Worm (Caenorhabditis elegans) whole organism, late embryonic: ENCODE measurements around the gene lpr-2.

ENCODE experiments used
- C08G9.2 ChIP-seq: sonication (generic microtip); optimal IDR thresholded peaks from 2 replicates; lab custom pipeline; 2016; ENCODE audit warnings: mild to moderate bottlenecking, missing genetic modification characterization, moderate library complexity, missing compliant biosample characterization
- F13H6.1 ChIP-seq: sonication (generic microtip); optimal IDR thresholded peaks from 2 replicates; lab custom pipeline; 2016; ENCODE audit warnings: missing genetic modification characterization, missing compliant biosample characterization
- K02D7.2 ChIP-seq: sonication (generic microtip); optimal IDR thresholded peaks from 2 replicates; lab custom pipeline; 2017; ENCODE audit warnings: mild to moderate bottlenecking, missing genetic modification characterization, missing compliant biosample characterization
- K09A11.1 ChIP-seq: sonication (generic microtip); optimal IDR thresholded peaks from 2 replicates; lab custom pipeline; 2017; ENCODE audit warnings: antibody characterized with exemption, mild to moderate bottlenecking, missing genetic modification characterization, missing compliant biosample characterization; ENCODE audit not compliant: insufficient read depth
- ama-1 ChIP-seq: fragments of 150-350 bp; optimal IDR thresholded peaks from 2 replicates; lab custom pipeline; 2014
- ceh-14 ChIP-seq: sonication (generic microtip); optimal IDR thresholded peaks from 2 replicates; lab custom pipeline; 2016; ENCODE audit warnings: missing genotype, missing genetic modification characterization, missing compliant biosample characterization
- ceh-18 ChIP-seq: sonication (generic microtip); optimal IDR thresholded peaks from 2 replicates; lab custom pipeline; 2016; ENCODE audit warnings: missing genetic modification characterization, missing compliant biosample characterization
- ceh-31 ChIP-seq: sonication (generic microtip); optimal IDR thresholded peaks from 2 replicates; lab custom pipeline; 2016; ENCODE audit warnings: missing genetic modification characterization, missing compliant biosample characterization
- ceh-34 ChIP-seq: sonication (generic microtip); optimal IDR thresholded peaks from 2 replicates; lab custom pipeline; 2016; ENCODE audit warnings: mild to moderate bottlenecking, missing genetic modification characterization, missing compliant biosample characterization
- ceh-6 ChIP-seq: fragments of 200-800 bp; sonication (Bioruptor generic); optimal IDR thresholded peaks from 2 replicates; lab custom pipeline; 2018; ENCODE audit warnings: mild to moderate bottlenecking, missing genetic modification characterization, missing compliant biosample characterization
- che-1 ChIP-seq: sonication (generic microtip); optimal IDR thresholded peaks from 2 replicates; lab custom pipeline; 2016; ENCODE audit warnings: mild to moderate bottlenecking, missing genetic modification characterization, missing compliant biosample characterization
- ets-4 ChIP-seq: sonication (generic microtip); optimal IDR thresholded peaks from 2 replicates; lab custom pipeline; 2016; ENCODE audit warnings: missing genetic modification characterization, missing compliant biosample characterization
- eyg-1 ChIP-seq: sonication (generic microtip); optimal IDR thresholded peaks from 2 replicates; lab custom pipeline; 2016; ENCODE audit warnings: missing genotype, missing genetic modification characterization, missing compliant biosample characterization
- fax-1 ChIP-seq: sonication (generic microtip); optimal IDR thresholded peaks from 2 replicates; lab custom pipeline; 2016; ENCODE audit warnings: missing genotype, missing genetic modification characterization, missing compliant biosample characterization
- hlh-15 ChIP-seq: sonication (generic microtip); optimal IDR thresholded peaks from 2 replicates; lab custom pipeline; 2016; ENCODE audit warnings: missing genetic modification characterization, missing compliant biosample characterization
- hlh-6 ChIP-seq: sonication (generic microtip); optimal IDR thresholded peaks from 2 replicates; lab custom pipeline; 2016; ENCODE audit warnings: missing genotype, missing genetic modification characterization, missing compliant biosample characterization
- hlh-8 ChIP-seq: sonication (generic microtip); optimal IDR thresholded peaks from 2 replicates; lab custom pipeline; 2016; ENCODE audit warnings: missing genotype, missing genetic modification characterization, missing compliant biosample characterization
- lin-11 ChIP-seq: fragments of 200-800 bp; sonication (Bioruptor generic); optimal IDR thresholded peaks from 2 replicates; lab custom pipeline; 2018; ENCODE audit warnings: mild to moderate bottlenecking, missing genetic modification characterization, missing compliant biosample characterization
- nfya-1 ChIP-seq: sonication (generic microtip); optimal IDR thresholded peaks from 2 replicates; lab custom pipeline; 2017; ENCODE audit warnings: missing genetic modification characterization, mild to moderate bottlenecking, missing compliant biosample characterization, antibody characterized with exemption, moderate library complexity
- nhr-232 ChIP-seq: sonication (generic microtip); optimal IDR thresholded peaks from 2 replicates; lab custom pipeline; 2016; ENCODE audit warnings: missing genetic modification characterization, missing compliant biosample characterization
- npax-4 ChIP-seq: sonication (generic microtip); optimal IDR thresholded peaks from 2 replicates; lab custom pipeline; 2016; ENCODE audit warnings: missing genetic modification characterization, missing compliant biosample characterization
- odd-2 ChIP-seq: sonication (generic microtip); optimal IDR thresholded peaks from 2 replicates; lab custom pipeline; 2017; ENCODE audit warnings: antibody characterized with exemption, mild to moderate bottlenecking, missing genetic modification characterization, missing compliant biosample characterization
- pha-4 ChIP-seq: fragments of 150-350 bp; optimal IDR thresholded peaks from 2 replicates; lab custom pipeline; 2018; ENCODE audit warnings: missing biosample characterization, missing genetic modification reagents, missing genetic modification characterization
- pros-1 ChIP-seq: fragments of 150-350 bp; optimal IDR thresholded peaks from 2 replicates; lab custom pipeline; 2014; ENCODE audit warnings: missing biosample characterization, missing genetic modification reagents, missing genetic modification characterization
- rnt-1 ChIP-seq: sonication (generic microtip); optimal IDR thresholded peaks from 2 replicates; lab custom pipeline; 2016; ENCODE audit warnings: missing genetic modification characterization, missing compliant biosample characterization
- sox-4 ChIP-seq: sonication (generic microtip); optimal IDR thresholded peaks from 2 replicates; lab custom pipeline; 2017; ENCODE audit warnings: mild to moderate bottlenecking, missing genetic modification characterization, inconsistent platforms, missing compliant biosample characterization
- tbx-2 ChIP-seq: sonication (generic microtip); optimal IDR thresholded peaks from 2 replicates; lab custom pipeline; 2016; ENCODE audit warnings: missing genetic modification characterization, missing compliant biosample characterization
- ttx-3 ChIP-seq: sonication (generic microtip); optimal IDR thresholded peaks from 2 replicates; lab custom pipeline; 2016; ENCODE audit warnings: missing genetic modification reagents, missing genetic modification characterization, missing compliant biosample characterization
- unc-42 ChIP-seq: sonication (generic microtip); optimal IDR thresholded peaks from 2 replicates; lab custom pipeline; 2016; ENCODE audit warnings: missing genotype, missing genetic modification characterization, missing compliant biosample characterization
- unc-55 ChIP-seq: sonication (generic microtip); optimal IDR thresholded peaks from 2 replicates; lab custom pipeline; 2017; ENCODE audit warnings: missing biosample characterization, missing genetic modification reagents, missing genetic modification characterization

Gene lpr-2

DNA sequence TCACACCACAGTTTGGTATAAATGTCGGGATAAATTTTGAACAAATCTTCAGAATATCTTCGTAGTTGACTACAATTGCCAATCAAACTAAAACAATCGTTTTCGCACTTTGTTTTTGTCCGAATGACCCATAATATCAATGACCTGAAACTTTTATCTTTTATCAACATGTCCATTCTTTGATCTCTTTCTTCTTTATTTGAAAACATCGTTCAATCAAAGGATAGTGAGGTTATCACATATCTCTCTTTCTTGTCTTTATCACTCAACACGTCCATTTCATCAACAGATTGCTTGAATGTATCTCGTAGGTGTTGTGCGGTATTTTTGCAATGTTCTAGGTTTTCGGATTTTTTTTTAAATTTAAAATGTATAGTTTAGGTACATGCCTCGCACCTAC is 30.0 kb downstream of the lpr-2 start:
- TF ChIP-seq tbx-2 (tag; lab: Kevin White, UChicago) (no peak), sox-4 (tag; lab: Kevin White, UChicago) (no peak), ets-4 (tag; lab: Kevin White, UChicago) (no peak), odd-2 (no peak), ceh-14 (tag; lab: Kevin White, UChicago) (no peak), nhr-232 (tag; lab: Kevin White, UChicago) (no peak), che-1 (tag; lab: Kevin White, UChicago) (no peak), hlh-8 (tag; lab: Kevin White, UChicago) (no peak), ttx-3 (tag; lab: Kevin White, UChicago) (no peak), ceh-18 (no peak), ceh-6 (GFP tag; lab: Kevin White, UChicago) (no peak), hlh-6 (tag; lab: Kevin White, UChicago) (no peak), C08G9.2 (tag; lab: Kevin White, UChicago) (no peak), eyg-1 (tag; lab: Kevin White, UChicago) (no peak), fax-1 (no peak), F13H6.1 (tag; lab: Kevin White, UChicago) (no peak), pha-4 (tag; lab: Kevin White, UChicago) (no peak), hlh-15 (no peak), ama-1 (no peak), lin-11 (tag; lab: Kevin White, UChicago) (no peak)
- TF ChIP-seq, all 69 proteins: peak for 0

- TF ChIP-seq ceh-31 (tag; lab: Kevin White, UChicago) (peak; percentile 58), ceh-14 (tag; lab: Kevin White, UChicago) (peak; percentile 0), ceh-6 (GFP tag; lab: Kevin White, UChicago) (no peak), unc-42 (tag; lab: Kevin White, UChicago) (peak; percentile 82), ceh-18 (peak; percentile 84), tbx-2 (tag; lab: Kevin White, UChicago) (peak; percentile 66), pros-1 (peak; percentile 27), rnt-1 (tag; lab: Kevin White, UChicago) (no peak), fax-1 (no peak), unc-55 (GFP tag; lab: Kevin White, UChicago) (no peak), nfya-1 (peak; percentile 73)
Measured at ce11 chrIV:11809708-11810114, 30.7 kb downstream of the lpr-2 start.

DNA sequence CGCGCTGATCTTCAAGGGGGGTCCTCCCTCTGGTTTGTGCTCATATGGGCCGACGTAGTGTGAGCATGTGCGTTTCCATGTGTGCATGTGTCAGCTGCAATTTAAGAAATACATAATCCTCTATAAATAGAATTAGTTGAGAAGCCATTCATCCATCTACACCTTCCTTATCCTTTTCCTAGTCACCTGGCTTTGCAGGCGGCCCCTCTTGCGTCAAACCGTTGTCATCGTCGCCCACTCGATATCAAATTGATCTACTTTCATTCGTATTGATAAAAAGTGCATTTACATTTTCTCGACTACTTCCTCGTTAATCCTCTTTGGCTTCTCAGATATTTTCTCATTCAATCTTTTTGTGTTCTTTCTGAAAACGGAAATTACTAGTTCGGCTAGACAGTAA is 33.0 kb downstream of the lpr-2 start:
- TF ChIP-seq unc-55 (GFP tag; lab: Kevin White, UChicago), result no peak
- TF ChIP-seq npax-4 (tag; lab: Kevin White, UChicago), result no peak

ce11 chrIV:11813901-11814300 is 34.9 kb downstream of the lpr-2 start, which contains the start of gene M117.1:
TSS of gene M117.1 (plus strand) at chrIV:11814247.
- TF ChIP-seq pha-4 (tag; lab: Kevin White, UChicago), result no peak
- no peak for TF ChIP-seq ttx-3 (tag; lab: Kevin White, UChicago)
- no peak for TF ChIP-seq lin-11 (tag; lab: Kevin White, UChicago)
- no peak for TF ChIP-seq ceh-34 (tag; lab: Kevin White, UChicago)
- no peak for TF ChIP-seq F13H6.1 (tag; lab: Kevin White, UChicago)
- no peak for TF ChIP-seq ceh-14 (tag; lab: Kevin White, UChicago)
- TF ChIP-seq K09A11.1 (tag; lab: Kevin White, UChicago), result no peak
- TF ChIP-seq C08G9.2 (tag; lab: Kevin White, UChicago), result no peak
- no peak for TF ChIP-seq K02D7.2 (tag; lab: Kevin White, UChicago)
- TF ChIP-seq eyg-1 (tag; lab: Kevin White, UChicago), result no peak
- no peak for TF ChIP-seq ceh-18
- TF ChIP-seq, all 69 proteins: peak for 0

DNA sequence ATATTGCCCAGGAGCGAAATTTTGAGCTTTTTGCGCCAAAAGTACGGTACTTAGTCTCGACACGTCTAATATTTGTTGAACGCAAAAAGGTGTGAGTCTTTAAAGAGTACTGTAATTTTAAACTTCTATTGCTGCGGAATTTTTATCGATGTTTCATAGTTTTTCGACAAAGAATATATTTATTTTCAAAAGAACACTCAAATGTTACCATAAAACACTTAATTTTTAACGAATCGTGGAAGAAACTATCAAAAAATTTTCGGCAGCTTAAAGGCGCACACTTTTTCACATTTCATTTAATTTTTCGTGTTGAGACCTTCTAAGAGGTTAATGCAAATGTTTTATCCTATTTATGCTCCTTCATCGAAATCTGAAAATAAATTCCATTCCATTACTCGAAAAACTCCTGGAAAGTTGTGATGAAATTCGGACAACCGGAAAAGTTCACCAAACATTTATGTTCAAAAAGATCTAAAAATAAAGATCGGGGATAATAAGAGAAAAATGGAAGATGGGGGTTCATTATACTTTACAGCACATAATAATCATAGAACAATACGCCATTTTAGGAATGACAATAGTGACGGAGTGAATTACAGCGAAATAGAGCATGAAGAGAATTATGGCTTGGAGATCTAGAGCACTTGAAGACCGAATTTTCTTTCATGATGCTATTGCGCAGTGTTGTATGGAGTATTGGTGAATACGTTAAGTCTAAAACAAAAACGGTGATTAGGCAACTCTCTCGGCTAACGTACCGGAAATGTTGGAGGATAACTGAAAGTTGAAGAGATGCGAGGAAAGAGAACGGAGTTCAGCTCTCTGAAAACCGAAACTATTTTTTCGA is 41.3 kb downstream of the lpr-2 start:
- TF ChIP-seq rnt-1 (tag; lab: Kevin White, UChicago) (no peak), ama-1 (peak; percentile 63)
